Worm (Caenorhabditis elegans) whole organism, dauer: ENCODE data around the gene tbb-1.

Source experiments
- unc-62 ChIP-seq: sonication (generic microtip); optimal IDR thresholded peaks from 2 replicates; lab custom pipeline; 2017; ENCODE audit warnings: missing biosample characterization, missing genetic modification reagents, missing genetic modification characterization

The tbb-1 gene

DNA sequence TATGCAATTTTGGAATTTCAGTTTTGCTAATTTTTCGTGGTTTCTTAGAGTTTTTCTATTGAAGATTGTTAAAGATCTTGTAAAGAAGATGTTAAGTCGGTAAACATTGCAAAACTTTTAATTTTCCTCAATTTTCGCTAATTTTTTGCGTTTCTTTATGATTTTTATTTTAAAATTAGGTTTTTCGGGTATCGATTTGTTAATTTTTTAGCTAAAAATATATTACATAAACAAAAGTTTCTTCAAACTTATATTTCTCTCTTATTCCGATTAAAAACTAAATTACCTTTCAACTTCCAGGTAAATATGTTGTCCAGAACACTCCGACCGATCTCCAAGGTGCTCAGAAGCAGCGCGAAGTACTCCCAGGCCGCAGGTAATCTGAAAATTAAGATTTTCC is 34.8 kb downstream of the tbb-1 start, which contains the start of gene mrpl-12:
mrpl-12 (plus strand) TSS at position 301 of the 400 bp plus-strand sequence.
- TF ChIP-seq unc-62 (GFP tag; lab: Kevin White, UChicago) = no peak

DNA sequence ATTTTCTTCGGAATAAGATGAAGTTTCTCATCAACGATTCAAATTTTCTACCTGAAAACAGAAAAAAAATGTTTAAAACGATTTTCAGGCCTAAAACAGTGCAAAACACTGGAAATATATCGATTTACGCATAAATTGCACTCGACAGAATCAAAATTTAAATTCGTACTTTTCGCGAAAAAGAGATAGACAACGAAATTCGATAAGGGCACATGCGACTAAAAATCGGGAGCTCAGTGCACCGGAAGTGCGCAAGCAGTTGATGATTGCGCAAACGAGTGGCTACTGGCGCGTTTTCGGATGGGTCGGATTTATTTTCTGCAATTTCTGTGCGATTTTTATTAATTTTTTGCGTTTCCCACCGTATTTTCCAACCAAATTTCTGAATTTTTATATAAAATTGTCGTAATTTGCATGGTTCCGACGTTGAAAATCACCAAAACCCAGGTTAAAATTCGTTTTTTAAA is 35.2 kb downstream of the tbb-1 start, which contains the start of the genes Y39A1A.21 and Y39A1A.22:
Y39A1A.21 (minus strand) TSS at position 51 of the 467 bp plus-strand sequence.
Y39A1A.22 (minus strand) TSS at position 57 of the 467 bp plus-strand sequence.
- TF ChIP-seq unc-62 (GFP tag; lab: Kevin White, UChicago) = no peak

DNA sequence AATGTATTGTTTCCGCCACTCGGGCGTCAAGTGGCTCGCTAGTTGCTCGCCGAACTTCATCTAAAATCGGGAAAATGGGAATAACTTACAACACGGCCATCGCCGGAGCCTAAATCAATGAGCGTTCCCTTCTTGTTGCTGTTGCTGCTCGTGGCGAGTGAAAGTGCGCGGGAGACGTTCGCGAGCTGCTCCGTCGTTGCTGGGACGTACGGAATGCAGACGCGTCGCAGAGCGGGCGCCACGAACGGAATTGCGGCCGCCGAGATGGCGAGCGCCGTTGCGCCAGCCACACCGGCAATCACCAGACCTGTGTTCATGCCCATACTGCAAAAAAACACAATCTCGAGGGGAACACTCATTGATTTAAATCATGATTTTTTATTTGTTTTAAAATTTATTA is 35.8 kb downstream of the tbb-1 start:
- TF ChIP-seq unc-62 (GFP tag; lab: Kevin White, UChicago) = no peak

ce11 chrIII:10704499-10704898 is 37.7 kb downstream of the tbb-1 start:
- TF ChIP-seq unc-62 (GFP tag; lab: Kevin White, UChicago) = no peak

DNA sequence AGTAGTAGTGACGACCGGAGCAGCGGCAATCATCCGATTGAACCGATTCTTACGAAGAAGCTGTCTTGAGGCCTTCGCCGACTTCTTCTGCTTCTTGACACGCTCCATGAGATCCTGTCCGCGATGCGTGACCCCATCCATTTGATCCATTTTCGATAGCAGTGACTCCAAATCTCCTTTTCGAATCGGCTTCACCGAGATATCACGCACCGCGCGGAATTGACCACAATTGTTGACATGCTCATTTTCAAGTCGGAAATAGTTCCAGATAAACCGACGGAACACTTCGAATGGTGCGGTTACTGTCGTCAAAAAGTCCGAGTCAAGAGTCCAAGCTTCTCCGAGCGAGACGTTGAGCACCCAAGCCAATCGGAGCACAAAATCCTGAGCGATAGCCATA is 38.4 kb downstream of the tbb-1 start:
- no peak for TF ChIP-seq unc-62 (GFP tag; lab: Kevin White, UChicago)

DNA sequence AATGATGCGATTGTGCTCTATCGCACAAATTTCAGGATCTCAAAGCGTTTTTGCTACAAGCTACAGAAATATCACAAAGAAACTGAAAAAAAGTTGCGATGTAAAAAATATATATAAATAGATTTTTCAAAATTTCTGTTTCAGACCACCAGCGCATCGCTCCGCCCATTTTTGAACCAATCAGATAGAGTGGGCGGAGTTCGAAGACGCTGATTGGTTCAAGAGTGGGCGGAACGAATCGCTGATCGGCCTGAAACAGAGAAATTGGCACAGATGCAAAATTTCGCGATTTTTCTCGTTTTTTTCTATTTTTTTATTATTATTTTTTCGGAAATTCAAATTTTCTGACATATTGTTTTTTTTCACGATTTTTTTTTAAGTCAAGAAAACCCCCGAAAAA is 39.4 kb downstream of the tbb-1 start:
- TF ChIP-seq unc-62 (GFP tag; lab: Kevin White, UChicago) = no peak

ce11 chrIII:10700460-10700859 is 41.8 kb downstream of the tbb-1 start, which contains the start of gene Y39A1A.20:
Gene Y39A1A.20 (minus strand): TSS chrIII:10700560.
- TF ChIP-seq unc-62 (GFP tag; lab: Kevin White, UChicago) = no peak

DNA sequence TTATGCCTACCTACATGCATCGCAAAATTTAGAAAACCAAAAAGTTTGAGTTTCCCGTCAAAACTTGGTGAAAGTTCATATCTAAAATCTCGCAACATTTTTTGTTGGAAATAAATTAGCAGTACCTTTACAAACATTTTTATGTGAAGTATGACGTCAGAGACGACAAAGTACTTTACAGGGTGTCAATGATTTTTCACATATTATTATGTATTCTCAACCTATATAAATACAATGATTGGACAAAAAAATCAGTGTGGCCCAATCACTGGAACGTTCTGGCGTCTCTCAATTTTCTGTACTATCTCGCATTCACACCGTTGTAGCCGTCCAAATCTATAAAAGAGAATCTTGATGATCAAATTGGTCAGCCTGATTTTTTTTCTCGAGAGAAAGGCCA is 47.9 kb downstream of the tbb-1 start, which contains the start of the genes Y39A1A.18 and fmo-3:
Y39A1A.18 (minus strand) TSS at position 192 of the 400 bp plus-strand sequence.
fmo-3 (plus strand) TSS at position 388 of the 400 bp plus-strand sequence.
- no peak for TF ChIP-seq unc-62 (GFP tag; lab: Kevin White, UChicago)

DNA sequence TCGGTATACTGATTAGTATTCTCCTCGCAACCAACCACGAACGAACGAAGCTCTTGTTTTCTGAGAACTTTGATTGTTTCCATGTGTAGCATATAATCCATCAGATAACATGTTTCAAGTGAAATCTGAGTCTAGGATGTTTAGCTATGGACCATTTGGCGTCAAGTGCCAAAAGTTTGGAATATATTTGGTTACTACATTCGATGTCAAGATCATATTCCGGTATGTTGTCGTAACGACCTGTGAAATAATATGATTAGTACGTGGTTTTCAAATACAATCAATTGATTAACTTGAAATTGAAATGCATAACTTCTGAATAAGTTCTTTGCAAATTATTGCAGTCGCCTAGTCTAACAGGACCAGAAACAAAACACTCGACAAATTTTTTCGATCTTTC is 51.2 kb downstream of the tbb-1 start, which contains the start of gene Y39A1A.17:
Y39A1A.17 (minus strand) TSS at position 101 of the 400 bp plus-strand sequence.
- no peak for TF ChIP-seq unc-62 (GFP tag; lab: Kevin White, UChicago)
